Worm (Caenorhabditis elegans) whole organism, L2 larva: ENCODE measurements around the gene gtsf-1.

ENCODE experiments used
- aly-2 ChIP-seq: fragments of 150-350 bp; optimal IDR thresholded peaks from 2 replicates; lab custom pipeline; 2014; ENCODE audit warnings: missing biosample characterization, missing genetic modification characterization
- fos-1 ChIP-seq: fragments of 150-350 bp; optimal IDR thresholded peaks from 2 replicates; lab custom pipeline; 2014; ENCODE audit warnings: missing biosample characterization, missing genetic modification characterization
- lin-11 ChIP-seq: fragments of 150-350 bp; sonication (generic microtip); optimal IDR thresholded peaks from 2 replicates; lab custom pipeline; 2014; ENCODE audit warnings: missing biosample characterization, missing genetic modification characterization, inconsistent platforms, mixed read lengths

DNA sequence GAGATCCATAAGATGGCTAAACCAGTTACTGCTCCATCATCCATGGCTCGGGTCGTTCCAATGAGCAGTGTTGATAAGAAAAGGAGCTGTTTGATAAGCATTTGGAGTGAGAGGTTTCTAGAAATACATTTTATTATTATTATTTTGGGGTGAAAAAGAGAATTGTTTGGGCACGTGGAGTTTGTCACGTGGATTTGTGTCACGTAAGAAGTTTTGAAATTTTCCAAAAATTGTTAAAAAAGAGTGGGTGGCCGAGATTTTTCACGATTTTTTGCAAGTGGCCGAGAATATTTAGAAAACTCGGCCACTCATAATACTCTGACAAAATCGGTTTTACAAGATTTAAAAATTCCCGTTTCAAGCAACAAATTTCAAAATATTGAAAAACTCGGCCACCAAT is 3.3 kb downstream of the gtsf-1 start, which contains the start of gene T06A10.106:
- TF ChIP-seq aly-2 (no peak), lin-11 (tag; lab: Kevin White, UChicago) (no peak), fos-1 (tag; lab: Kevin White, UChicago) (no peak)
